Worm (Caenorhabditis elegans): ENCODE results near the gene zfp-1.

DNA sequence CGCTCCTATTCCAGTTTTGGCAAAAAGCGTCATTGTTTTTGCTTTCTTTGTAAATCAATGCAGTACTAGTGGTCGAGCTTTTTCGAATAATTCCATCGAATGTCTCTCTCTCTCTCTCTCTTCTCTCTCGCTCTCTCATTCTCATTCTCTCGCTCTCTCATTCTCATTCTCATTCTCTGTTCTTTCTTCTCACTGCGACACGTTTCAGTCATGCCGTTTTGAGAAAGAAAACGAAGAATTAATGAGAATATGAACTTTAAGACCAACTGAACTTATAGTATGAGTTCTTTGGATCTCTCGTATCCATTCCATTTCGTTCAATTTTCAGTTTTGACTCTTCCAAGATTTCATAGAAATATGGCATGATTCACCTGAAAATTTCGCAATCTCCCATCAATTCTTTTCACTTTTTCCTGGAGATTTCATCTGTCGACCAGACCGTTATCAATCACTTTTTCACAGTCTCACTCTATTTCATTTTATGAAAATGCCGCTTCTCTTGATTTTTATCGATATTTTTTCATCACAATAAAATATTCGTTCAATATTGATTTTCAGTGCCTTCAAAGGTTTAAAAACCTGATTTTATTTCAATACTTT lies 18.8 kb upstream of the zfp-1 start:
- no peak for TF ChIP-seq pqm-1 (tag; optimal IDR thresholded peaks at IDR 0.05)
- TF ChIP-seq skn-1 (tag; optimal IDR thresholded peaks at IDR 0.05) = no peak
- no peak for TF ChIP-seq unc-130 (tag; optimal IDR thresholded peaks at IDR 0.05)
- no peak for TF ChIP-seq unc-62 (GFP tag; optimal IDR thresholded peaks at IDR 0.05)
- TF ChIP-seq blmp-1 (tag; optimal IDR thresholded peaks at IDR 0.05) = peak; percentile 84
- TF ChIP-seq ama-1 (optimal IDR thresholded peaks at IDR 0.05) = no peak
- TF ChIP-seq jun-1 (tag; optimal IDR thresholded peaks at IDR 0.05) = no peak
- no peak for TF ChIP-seq nhr-77 (tag; optimal IDR thresholded peaks at IDR 0.05)
- no peak for TF ChIP-seq nhr-11 (tag; optimal IDR thresholded peaks at IDR 0.05)
- no peak for TF ChIP-seq snu-23 (GFP tag; optimal IDR thresholded peaks at IDR 0.05)
- no peak for TF ChIP-seq snpc-4 (tag; optimal IDR thresholded peaks at IDR 0.05)
